Fruit fly (Drosophila melanogaster): ENCODE results near the gene TrpRS-m.

Gene TrpRS-m

dm6 chr3L:17841085-17841606, 8.4 kb upstream of the TrpRS-m start, which contains the start of gene CG5577 (continued):
- TF ChIP-seq shn (GFP tag; optimal IDR thresholded peaks at IDR 0.05) (peak; percentile 16), MBD-R2 (GFP tag; IDR thresholded peaks at IDR 0.05) (peak; percentile 15; the same call in 1 of the 2 replicates), gro (GFP tag; optimal IDR thresholded peaks at IDR 0.05) (no peak), Dll (GFP tag; IDR thresholded peaks at IDR 0.05; ENCODE audit: partially characterized antibody) (peak; percentile 67), HHEX (GFP tag; optimal IDR thresholded peaks at IDR 0.05) (peak; percentile 38), tgo (GFP tag; IDR thresholded peaks at IDR 0.05) (no peak), seq (GFP tag; IDR thresholded peaks at IDR 0.05) (no peak), sug (tag; optimal IDR thresholded peaks at IDR 0.05) (peak; percentile 74), CG3163 (GFP tag; optimal IDR thresholded peaks at IDR 0.05) (peak; percentile 14)

- TF ChIP-seq Fer1 (GFP tag; optimal IDR thresholded peaks at IDR 0.05): peak; percentile 64
- TF ChIP-seq ranshi (GFP tag; IDR thresholded peaks at IDR 0.05): peak; percentile 38; the same call in 1 of the 2 replicates
- 0 out of 2 replicates have a peak, but pooled peaks have one; percentile 20 for TF ChIP-seq CG14014 (GFP tag; IDR thresholded peaks at IDR 0.05)
- peak; percentile 36 for TF ChIP-seq Nf-YC (tag; optimal IDR thresholded peaks at IDR 0.05)
- no peak for TF ChIP-seq CG11093 (GFP tag; IDR thresholded peaks at IDR 0.05)
- TF ChIP-seq CG17328 (GFP tag; IDR thresholded peaks at IDR 0.05): no peak
- TF ChIP-seq CG17359 (tag; optimal IDR thresholded peaks at IDR 0.05): peak; percentile 9
- peak; percentile 10 for TF ChIP-seq CG7928 (GFP tag; optimal IDR thresholded peaks at IDR 0.05)
- peak; percentile 2 for TF ChIP-seq Xbp1 (GFP tag; optimal IDR thresholded peaks at IDR 0.05)
- no peak for TF ChIP-seq org-1 (GFP tag; optimal IDR thresholded peaks at IDR 0.05)
- TF ChIP-seq CG2678 (tag; optimal IDR thresholded peaks at IDR 0.05): peak; percentile 32
- TF ChIP-seq Dp (GFP tag; optimal IDR thresholded peaks at IDR 0.05): peak; percentile 86
- TF ChIP-seq CG9727 (GFP tag; optimal IDR thresholded peaks at IDR 0.05): no peak
- no peak for TF ChIP-seq zfh1 (GFP tag; IDR thresholded peaks at IDR 0.05)
- 0 out of 2 replicates have a peak, but pooled peaks have one; percentile 21 for TF ChIP-seq unc-4 (GFP tag; IDR thresholded peaks at IDR 0.05; ENCODE audit: partially characterized antibody)
- peak; percentile 29 for TF ChIP-seq CG15269 (tag; optimal IDR thresholded peaks at IDR 0.05)
- TF ChIP-seq Oli (tag; optimal IDR thresholded peaks at IDR 0.05): peak; percentile 2
- no peak for TF ChIP-seq CG7556 (GFP tag; optimal IDR thresholded peaks at IDR 0.05)
- no peak for TF ChIP-seq ind (GFP tag; optimal IDR thresholded peaks at IDR 0.05)
- peak; percentile 15 for TF ChIP-seq CG13424 (tag; optimal IDR thresholded peaks at IDR 0.05)
- peak; percentile 42 for TF ChIP-seq lab (GFP tag; optimal IDR thresholded peaks at IDR 0.05)
- TF ChIP-seq E2f2 (GFP tag; IDR thresholded peaks at IDR 0.05): peak; percentile 88
- TF ChIP-seq HmgZ (tag; optimal IDR thresholded peaks at IDR 0.05): peak; percentile 22
- TF ChIP-seq mam (GFP tag; optimal IDR thresholded peaks at IDR 0.05): peak; percentile 30
- peak; percentile 23 for TF ChIP-seq gem (tag; optimal IDR thresholded peaks at IDR 0.05)
- TF ChIP-seq kah (GFP tag; optimal IDR thresholded peaks at IDR 0.05): peak; percentile 95
- peak; percentile 54 for TF ChIP-seq lilli (GFP tag; optimal IDR thresholded peaks at IDR 0.05)
- TF ChIP-seq D (optimal IDR thresholded peaks at IDR 0.05): no peak
- no peak for TF ChIP-seq D (GFP tag; optimal IDR thresholded peaks at IDR 0.05)
- no peak for TF ChIP-seq CG8924 (tag; optimal IDR thresholded peaks at IDR 0.05)
- peak; percentile 14 for TF ChIP-seq CG12155 (GFP tag; optimal IDR thresholded peaks at IDR 0.05)
- TF ChIP-seq dpn (GFP tag; optimal IDR thresholded peaks at IDR 0.05): peak in 1 of 2 experiments; percentile 21
- TF ChIP-seq bsh (GFP tag; optimal IDR thresholded peaks at IDR 0.05): peak in 1 of 2 experiments; percentile 23
- no peak for TF ChIP-seq sima (GFP tag; optimal IDR thresholded peaks at IDR 0.05)
- TF ChIP-seq CG3163 (GFP tag; optimal IDR thresholded peaks at IDR 0.05): no peak
- TF ChIP-seq CG9932 (GFP tag; IDR thresholded peaks at IDR 0.05): no peak
- peak; percentile 80 for TF ChIP-seq ERR (GFP tag; optimal IDR thresholded peaks at IDR 0.05)
- no peak for TF ChIP-seq fd96Cb (tag; optimal IDR thresholded peaks at IDR 0.05)
- TF ChIP-seq CG17186 (GFP tag; optimal IDR thresholded peaks at IDR 0.05): no peak
Measured at dm6 chr3L:17842892-17843703, 6.4 kb upstream of the TrpRS-m start, which contains the start of gene CG5567. TSS of gene CG5567 (minus strand) at chr3L:17843544.
